Fruit fly (Drosophila melanogaster) whole organism, wandering third instar larva: ENCODE measurements around the gene Wnt10.

ENCODE experiments used
- Abd-B ChIP-seq: fragments of >200 bp; optimal IDR thresholded peaks from 2 replicates; lab custom pipeline; 2017; ENCODE audit warnings: missing biosample characterization, missing genetic modification characterization
- CG32264 ChIP-seq: fragments of 200-800 bp; sonication (Bioruptor generic); optimal IDR thresholded peaks from 2 replicates; lab custom pipeline; 2016; ENCODE audit warnings: missing biosample characterization, missing genetic modification characterization
- CG9705 ChIP-seq: fragments of 200-800 bp; sonication (Bioruptor generic); optimal IDR thresholded peaks from 2 replicates; lab custom pipeline; 2018; ENCODE audit warnings: missing biosample characterization, mild to moderate bottlenecking, missing genetic modification characterization
- CrebA ChIP-seq: fragments of 200-800 bp; sonication (Bioruptor generic); optimal IDR thresholded peaks from 2 replicates; lab custom pipeline; 2016; ENCODE audit warnings: missing biosample characterization, mild to moderate bottlenecking, missing genetic modification characterization, borderline replicate concordance
- Dfd ChIP-seq: fragments of >200 bp; optimal IDR thresholded peaks from 2 replicates; lab custom pipeline; 2017; ENCODE audit warnings: missing biosample characterization, missing genetic modification characterization
- Dif ChIP-seq: fragments of 200-275, 200-300 bp; sonication (Bioruptor generic); optimal IDR thresholded peaks from 2 replicates; lab custom pipeline; 2018; ENCODE audit warnings: missing biosample characterization, missing genetic modification characterization; ENCODE audit not compliant: partially characterized antibody
- GATAd ChIP-seq: sonication (Bioruptor generic); optimal IDR thresholded peaks from 2 replicates; lab custom pipeline; 2016; ENCODE audit warnings: missing biosample characterization, missing genetic modification characterization
- HLH106 ChIP-seq: fragments of 200-800 bp; optimal IDR thresholded peaks from 3 replicates; lab custom pipeline; 2019; ENCODE audit warnings: missing biosample characterization, mild to moderate bottlenecking, missing genetic modification characterization, moderate library complexity
- Hnf4 ChIP-seq: fragments of 200-800 bp; sonication (Bioruptor generic); optimal IDR thresholded peaks from 2 replicates; lab custom pipeline; 2016; ENCODE audit warnings: missing biosample characterization, mild to moderate bottlenecking, missing genetic modification characterization
- Hr78 ChIP-seq: fragments of >200 bp; optimal IDR thresholded peaks from 2 replicates; lab custom pipeline; 2017; ENCODE audit warnings: missing biosample characterization, missing genetic modification characterization
- Hr83 ChIP-seq: fragments of 200-300 bp; sonication (Bioruptor generic); optimal IDR thresholded peaks from 2 replicates; lab custom pipeline; 2016; ENCODE audit warnings: missing biosample characterization, mild to moderate bottlenecking, missing genetic modification characterization, moderate library complexity; ENCODE audit not compliant: poor library complexity, severe bottlenecking
- Jra ChIP-seq: sonication (Bioruptor generic); optimal IDR thresholded peaks from 2 replicates; lab custom pipeline; 2016; ENCODE audit warnings: missing biosample characterization, missing genetic modification characterization
- Mio ChIP-seq: sonication (Bioruptor generic); optimal IDR thresholded peaks from 2 replicates; lab custom pipeline; 2016; ENCODE audit warnings: missing biosample characterization, missing genetic modification characterization
- Myc ChIP-seq: fragments of >200 bp; optimal IDR thresholded peaks from 2 replicates; lab custom pipeline; 2017
- N ChIP-seq: fragments of >200 bp; optimal IDR thresholded peaks from 2 replicates; lab custom pipeline; 2018; ENCODE audit warnings: missing biosample characterization, missing external identifiers, missing genetic modification characterization
- OdsH ChIP-seq: fragments of 200-800 bp; sonication (Bioruptor generic); optimal IDR thresholded peaks from 2 replicates; lab custom pipeline; 2016; ENCODE audit warnings: missing biosample characterization, mild to moderate bottlenecking, missing genetic modification characterization
- Rel ChIP-seq, 2 experiments: fragments of 200-800 bp; sonication (Bioruptor generic) in 1 of 2; optimal IDR thresholded peaks; 2 replicates in 1 of 2; 3 replicates in 1 of 2; lab custom pipeline; 2016 to 2019; ENCODE audit warnings: mild to moderate bottlenecking in 2 of 2, missing biosample characterization in 2 of 2, missing genetic modification characterization in 2 of 2, moderate library complexity in 1 of 2
- Sp1 ChIP-seq: fragments of 200-800 bp; sonication (Bioruptor generic); optimal IDR thresholded peaks from 3 replicates; lab custom pipeline; 2019; ENCODE audit warnings: missing biosample characterization, mild to moderate bottlenecking, missing genetic modification characterization, moderate library complexity
- Vsx2 ChIP-seq: fragments of 200-300, 225-300 bp; sonication (Bioruptor generic); optimal IDR thresholded peaks from 2 replicates; lab custom pipeline; 2018; ENCODE audit warnings: missing biosample characterization, missing genetic modification characterization; ENCODE audit not compliant: partially characterized antibody
- br ChIP-seq: fragments of 200-800 bp; sonication (Bioruptor generic); optimal IDR thresholded peaks from 2 replicates; lab custom pipeline; 2016; ENCODE audit warnings: missing biosample characterization, missing genetic modification characterization
- brk ChIP-seq: fragments of 200-800 bp; sonication (Bioruptor generic); optimal IDR thresholded peaks from 2 replicates; lab custom pipeline; 2016; ENCODE audit warnings: missing biosample characterization, mild to moderate bottlenecking, missing genetic modification characterization
- dl ChIP-seq, 2 experiments: fragments of 175-275, 200-275 bp in 1 of 2; fragments of 200-275 bp in 1 of 2; sonication (Bioruptor generic); optimal IDR thresholded peaks; lab custom pipeline; 2018; ENCODE audit warnings: mild to moderate bottlenecking in 2 of 2, missing biosample characterization in 2 of 2, missing genetic modification characterization in 2 of 2, moderate library complexity in 2 of 2; ENCODE audit not compliant: partially characterized antibody in 2 of 2, insufficient read depth in 1 of 2
- dmrt93B ChIP-seq: fragments of 200-800 bp; sonication (Bioruptor generic); optimal IDR thresholded peaks from 2 replicates; lab custom pipeline; 2018; ENCODE audit warnings: missing biosample characterization, mild to moderate bottlenecking, missing genetic modification characterization
- dsf ChIP-seq: sonication (Bioruptor generic); optimal IDR thresholded peaks from 2 replicates; lab custom pipeline; 2016; ENCODE audit warnings: missing biosample characterization, missing genetic modification characterization, borderline replicate concordance
- ey ChIP-seq: fragments of 200-800 bp; sonication (Bioruptor generic); optimal IDR thresholded peaks from 2 replicates; lab custom pipeline; 2016; ENCODE audit warnings: missing biosample characterization, missing genetic modification characterization
- foxo ChIP-seq, 2 experiments: fragments of 200-800 bp; sonication (Bioruptor generic); optimal IDR thresholded peaks; 2 replicates in 1 of 2; 3 replicates in 1 of 2; lab custom pipeline; 2016 to 2017; ENCODE audit warnings: missing biosample characterization in 2 of 2, missing genetic modification characterization in 2 of 2
- fru ChIP-seq: fragments of 200-800 bp; sonication (Bioruptor generic); optimal IDR thresholded peaks from 3 replicates; lab custom pipeline; 2016; ENCODE audit warnings: missing biosample characterization, mild to moderate bottlenecking, missing genetic modification characterization
- h ChIP-seq: fragments of 200-800 bp; sonication (Bioruptor generic); optimal IDR thresholded peaks from 3 replicates; lab custom pipeline; 2016; ENCODE audit warnings: missing biosample characterization, mild to moderate bottlenecking, missing genetic modification characterization
- jim ChIP-seq: fragments of 175-275, 200-325 bp; sonication (Bioruptor generic); optimal IDR thresholded peaks from 2 replicates; lab custom pipeline; 2016; ENCODE audit warnings: missing biosample characterization, mild to moderate bottlenecking, missing genetic modification characterization
- lola ChIP-seq: fragments of >200 bp; optimal IDR thresholded peaks from 2 replicates; lab custom pipeline; 2017; ENCODE audit warnings: missing biosample characterization, missing genetic modification characterization
- pan ChIP-seq: fragments of >200 bp; optimal IDR thresholded peaks from 2 replicates; lab custom pipeline; 2017
- psq ChIP-seq: fragments of 200-800 bp; sonication (Bioruptor generic); optimal IDR thresholded peaks from 3 replicates; lab custom pipeline; 2017; ENCODE audit warnings: missing biosample characterization, mild to moderate bottlenecking, missing genetic modification characterization, moderate library complexity
- rgr ChIP-seq: fragments of 200-800 bp; sonication (Bioruptor generic); optimal IDR thresholded peaks from 3 replicates; lab custom pipeline; 2016; ENCODE audit warnings: missing biosample characterization, mild to moderate bottlenecking, missing genetic modification characterization
- sage ChIP-seq: fragments of 200-800 bp; sonication (Bioruptor generic); optimal IDR thresholded peaks from 2 replicates; lab custom pipeline; 2016; ENCODE audit warnings: missing biosample characterization, mild to moderate bottlenecking, missing genetic modification characterization
- sv ChIP-seq: fragments of 200-800 bp; sonication (Bioruptor generic); optimal IDR thresholded peaks from 3 replicates; lab custom pipeline; 2016; ENCODE audit warnings: missing biosample characterization, missing genetic modification characterization
- tai ChIP-seq: sonication (Bioruptor generic); optimal IDR thresholded peaks from 2 replicates; lab custom pipeline; 2016; ENCODE audit warnings: missing biosample characterization, missing genetic modification characterization
- usp ChIP-seq: fragments of >200 bp; optimal IDR thresholded peaks from 2 replicates; lab custom pipeline; 2017; ENCODE audit warnings: missing biosample characterization, missing genetic modification characterization
- woc ChIP-seq: sonication (Bioruptor generic); optimal IDR thresholded peaks from 2 replicates; lab custom pipeline; 2016; ENCODE audit warnings: missing biosample characterization, mild to moderate bottlenecking, missing genetic modification characterization

Wnt10 gene

dm6 chr2L:7321110-7321509 lies 42.1 kb upstream of the Wnt10 start:
- TF ChIP-seq rgr (GFP tag; lab: Kevin White, UChicago) (peak; percentile 80), lola (GFP tag; lab: Kevin White, UChicago) (no peak), sage (GFP tag; lab: Kevin White, UChicago) (peak; percentile 61), usp (no peak), jim (GFP tag; lab: Kevin White, UChicago) (no peak), Rel (GFP tag; optimal IDR thresholded peaks at IDR 0.05; lab: Kevin White, UChicago) (peak; percentile 8), Rel (tag; optimal IDR thresholded peaks at IDR 0.05; lab: Kevin White, UChicago) (no peak), psq (GFP tag; lab: Kevin White, UChicago) (peak; percentile 63), Hr78 (no peak), woc (GFP tag; lab: Kevin White, UChicago) (peak; percentile 62), Sp1 (GFP tag; lab: Kevin White, UChicago) (peak; percentile 61), CG32264 (GFP tag; lab: Kevin White, UChicago) (peak; percentile 60), Dfd (GFP tag; lab: Kevin White, UChicago) (no peak), Hr83 (GFP tag; lab: Kevin White, UChicago) (no peak), foxo (GFP tag; optimal IDR thresholded peaks at IDR 0.05; lab: Kevin White, UChicago) (peak in 1 of 2 experiments; percentile 84), GATAd (no peak), CG9705 (GFP tag; lab: Kevin White, UChicago) (no peak), HLH106 (peak; percentile 57), sv (no peak), CrebA (GFP tag; lab: Kevin White, UChicago) (no peak), brk (GFP tag; lab: Kevin White, UChicago) (peak; percentile 71), OdsH (GFP tag; lab: Kevin White, UChicago) (peak; percentile 73), Jra (GFP tag; lab: Kevin White, UChicago) (peak; percentile 35), fru (GFP tag; lab: Kevin White, UChicago) (peak; percentile 85), Myc (lab: Kevin White, UChicago) (no peak), pan (lab: Kevin White, UChicago) (no peak), Mio (no peak), Abd-B (GFP tag; lab: Kevin White, UChicago) (no peak), Dif (no peak), dl (GFP tag; optimal IDR thresholded peaks at IDR 0.05; lab: Kevin White, UChicago; ENCODE audit: insufficient read depth in 1 of 2, partially characterized antibody in 2 of 2) (no peak), dmrt93B (GFP tag; lab: Kevin White, UChicago) (no peak), Vsx2 (GFP tag; lab: Kevin White, UChicago) (no peak), N (GFP tag; lab: Kevin White, UChicago) (no peak), h (GFP tag; lab: Kevin White, UChicago) (peak; percentile 87), ey (GFP tag; lab: Kevin White, UChicago) (peak; percentile 77), br (peak; percentile 81), Hnf4 (peak; percentile 77), dsf (GFP tag; lab: Kevin White, UChicago) (no peak), tai (peak; percentile 40)
- TF ChIP-seq, all 38 proteins: peak for 18

dm6 chr2L:7323005-7323404 lies 40.2 kb upstream of the Wnt10 start:
- TF ChIP-seq h (GFP tag; lab: Kevin White, UChicago) (peak; percentile 35), sage (GFP tag; lab: Kevin White, UChicago) (no peak), Dif (no peak), rgr (GFP tag; lab: Kevin White, UChicago) (peak; percentile 37), jim (GFP tag; lab: Kevin White, UChicago) (no peak), GATAd (no peak), Jra (GFP tag; lab: Kevin White, UChicago) (peak; percentile 45), HLH106 (peak; percentile 71), Hnf4 (peak; percentile 66), brk (GFP tag; lab: Kevin White, UChicago) (peak; percentile 42), woc (GFP tag; lab: Kevin White, UChicago) (peak; percentile 22), br (peak; percentile 53), CG32264 (GFP tag; lab: Kevin White, UChicago) (no peak), foxo (GFP tag; optimal IDR thresholded peaks at IDR 0.05; lab: Kevin White, UChicago) (peak in 1 of 2 experiments; percentile 78), Vsx2 (GFP tag; lab: Kevin White, UChicago) (no peak), Hr83 (GFP tag; lab: Kevin White, UChicago) (no peak), CG9705 (GFP tag; lab: Kevin White, UChicago) (no peak), Sp1 (GFP tag; lab: Kevin White, UChicago) (peak; percentile 56), CrebA (GFP tag; lab: Kevin White, UChicago) (no peak), fru (GFP tag; lab: Kevin White, UChicago) (peak; percentile 73), dmrt93B (GFP tag; lab: Kevin White, UChicago) (peak; percentile 51), Abd-B (GFP tag; lab: Kevin White, UChicago) (no peak), OdsH (GFP tag; lab: Kevin White, UChicago) (peak; percentile 79), ey (GFP tag; lab: Kevin White, UChicago) (peak; percentile 70), tai (no peak), psq (GFP tag; lab: Kevin White, UChicago) (peak; percentile 48), Rel (GFP tag; optimal IDR thresholded peaks at IDR 0.05; lab: Kevin White, UChicago) (no peak), Rel (tag; optimal IDR thresholded peaks at IDR 0.05; lab: Kevin White, UChicago) (no peak), Mio (no peak), Myc (lab: Kevin White, UChicago) (no peak), Hr78 (no peak), Dfd (GFP tag; lab: Kevin White, UChicago) (no peak)
